Worm (Caenorhabditis elegans) whole organism, mixed stage, embryonic: Measurements from ENCODE around the gene clec-204.

Experiments used
- M03D4.4 ChIP-seq: sonication (generic microtip); optimal IDR thresholded peaks from 2 replicates; lab custom pipeline; 2017; ENCODE audit warnings: mild to moderate bottlenecking, missing genetic modification characterization, missing compliant biosample characterization
- bed-3 ChIP-seq: fragments of 200-800 bp; sonication (Bioruptor generic); optimal IDR thresholded peaks from 3 replicates; lab custom pipeline; 2018; ENCODE audit warnings: mild to moderate bottlenecking, missing genetic modification characterization, moderate library complexity, missing compliant biosample characterization
- ceh-39 ChIP-seq: fragments of 150-350 bp; optimal IDR thresholded peaks from 2 replicates; lab custom pipeline; 2014; ENCODE audit warnings: missing biosample characterization, missing genetic modification characterization
- ceh-43 ChIP-seq: fragments of 200-800 bp; sonication (Bioruptor generic); optimal IDR thresholded peaks from 2 replicates; lab custom pipeline; 2018; ENCODE audit warnings: mild to moderate bottlenecking, missing genetic modification characterization, moderate library complexity, missing compliant biosample characterization
- ceh-83 ChIP-seq: fragments of 200-800 bp; sonication (Bioruptor generic); optimal IDR thresholded peaks from 2 replicates; lab custom pipeline; 2018; ENCODE audit warnings: mild to moderate bottlenecking, missing genetic modification characterization, missing compliant biosample characterization
- cnd-1 ChIP-seq: fragments of 200-800 bp; sonication (Bioruptor generic); optimal IDR thresholded peaks from 2 replicates; lab custom pipeline; 2018; ENCODE audit warnings: mild to moderate bottlenecking, missing genetic modification characterization, missing compliant biosample characterization
- drap-1 ChIP-seq: fragments of 200-800 bp; sonication (Bioruptor generic); optimal IDR thresholded peaks from 3 replicates; lab custom pipeline; 2018; ENCODE audit warnings: mild to moderate bottlenecking, missing genetic modification characterization, missing compliant biosample characterization
- elt-1 ChIP-seq: sonication (generic microtip); optimal IDR thresholded peaks from 2 replicates; lab custom pipeline; 2017; ENCODE audit warnings: missing genetic modification characterization, mild to moderate bottlenecking, missing compliant biosample characterization, antibody characterized with exemption, moderate library complexity, borderline replicate concordance; ENCODE audit not compliant: insufficient read depth
- elt-3 ChIP-seq: fragments of 150-350 bp; optimal IDR thresholded peaks from 2 replicates; lab custom pipeline; 2014; ENCODE audit warnings: missing biosample characterization, missing genetic modification characterization
- flh-1 ChIP-seq: fragments of 200-800 bp; sonication (Bioruptor generic); optimal IDR thresholded peaks from 2 replicates; lab custom pipeline; 2018; ENCODE audit warnings: mild to moderate bottlenecking, missing genetic modification characterization, moderate library complexity, missing compliant biosample characterization
- ham-2 ChIP-seq: fragments of 200-800 bp; sonication (Bioruptor generic); optimal IDR thresholded peaks from 2 replicates; lab custom pipeline; 2018; ENCODE audit warnings: mild to moderate bottlenecking, missing genetic modification characterization, missing compliant biosample characterization
- lin-32 ChIP-seq: fragments of 200-800 bp; sonication (Bioruptor generic); optimal IDR thresholded peaks from 2 replicates; lab custom pipeline; 2018; ENCODE audit warnings: mild to moderate bottlenecking, missing genetic modification characterization, missing compliant biosample characterization
- lsy-2 ChIP-seq: fragments of 150-350 bp; optimal IDR thresholded peaks from 2 replicates; lab custom pipeline; 2014; ENCODE audit warnings: missing biosample characterization, missing genetic modification characterization
- mab-5 ChIP-seq: fragments of 150-350 bp; optimal IDR thresholded peaks from 2 replicates; lab custom pipeline; 2014; ENCODE audit warnings: missing biosample characterization, missing genetic modification characterization
- mep-1 ChIP-seq: fragments of 150-350 bp; optimal IDR thresholded peaks from 2 replicates; lab custom pipeline; 2017; ENCODE audit warnings: missing biosample characterization, missing genetic modification reagents, missing genetic modification characterization, inconsistent platforms
- mls-2 ChIP-seq: sonication (generic microtip); optimal IDR thresholded peaks from 2 replicates; lab custom pipeline; 2016; ENCODE audit warnings: mild to moderate bottlenecking, missing genetic modification characterization, moderate library complexity, missing compliant biosample characterization
- nhr-12 ChIP-seq: fragments of 150-350 bp; optimal IDR thresholded peaks from 2 replicates; lab custom pipeline; 2014; ENCODE audit warnings: missing biosample characterization, missing genetic modification characterization
- nhr-2 ChIP-seq: fragments of 150-350 bp; optimal IDR thresholded peaks from 2 replicates; lab custom pipeline; 2014; ENCODE audit warnings: missing biosample characterization, missing genetic modification characterization
- nhr-237 ChIP-seq: fragments of 150-350 bp; optimal IDR thresholded peaks from 2 replicates; lab custom pipeline; 2014; ENCODE audit warnings: missing biosample characterization, missing genetic modification characterization
- nhr-28 ChIP-seq: fragments of 150-350 bp; optimal IDR thresholded peaks from 2 replicates; lab custom pipeline; 2014; ENCODE audit warnings: missing biosample characterization, missing genetic modification characterization
- nhr-76 ChIP-seq: sonication (generic microtip); optimal IDR thresholded peaks from 2 replicates; lab custom pipeline; 2017; ENCODE audit warnings: missing biosample characterization, missing genetic modification characterization
- pha-4 ChIP-seq: fragments of 150-350 bp; optimal IDR thresholded peaks from 2 replicates; lab custom pipeline; 2018; ENCODE audit warnings: missing biosample characterization, missing genetic modification reagents, missing genetic modification characterization
- snpc-4 ChIP-seq: fragments of 150-350 bp; optimal IDR thresholded peaks from 2 replicates; lab custom pipeline; 2014; ENCODE audit warnings: missing biosample characterization, missing genetic modification characterization
- sptf-1 ChIP-seq: sonication (generic microtip); optimal IDR thresholded peaks from 2 replicates; lab custom pipeline; 2017; ENCODE audit warnings: mild to moderate bottlenecking, missing genetic modification characterization, moderate library complexity, missing compliant biosample characterization
- tbx-8 ChIP-seq: fragments of 200-800 bp; sonication (Bioruptor generic); optimal IDR thresholded peaks from 2 replicates; lab custom pipeline; 2018; ENCODE audit warnings: mild to moderate bottlenecking, missing genetic modification characterization, moderate library complexity, missing compliant biosample characterization
- unc-120 ChIP-seq: sonication (generic microtip); optimal IDR thresholded peaks from 2 replicates; lab custom pipeline; 2017; ENCODE audit warnings: missing genetic modification characterization, missing compliant biosample characterization; ENCODE audit not compliant: poor library complexity, severe bottlenecking
- unc-62 ChIP-seq: fragments of 150-350 bp; optimal IDR thresholded peaks from 2 replicates; lab custom pipeline; 2014; ENCODE audit warnings: missing biosample characterization, missing genetic modification reagents, missing genetic modification characterization
- zip-8 ChIP-seq: fragments of 150-350 bp; optimal IDR thresholded peaks from 2 replicates; lab custom pipeline; 2014; ENCODE audit warnings: missing biosample characterization, missing genetic modification characterization
- ztf-11 ChIP-seq: fragments of 150-350 bp; optimal IDR thresholded peaks from 2 replicates; lab custom pipeline; 2014; ENCODE audit warnings: missing biosample characterization, missing genetic modification characterization

Gene clec-204

ce11 chrV:1719927-1720326 lies 37.0 kb upstream of the clec-204 start, which contains the start of gene srw-102:
Gene srw-102, plus strand, starts transcription at chrV:1720227.
- TF ChIP-seq elt-3 (tag; lab: Kevin White, UChicago), result no peak
- no peak for TF ChIP-seq ceh-43 (GFP tag; lab: Kevin White, UChicago)
- no peak for TF ChIP-seq nhr-2 (tag; lab: Kevin White, UChicago)
- no peak for TF ChIP-seq mep-1 (tag; lab: Kevin White, UChicago)
- no peak for TF ChIP-seq snpc-4 (tag; lab: Kevin White, UChicago)
- TF ChIP-seq bed-3 (GFP tag; lab: Kevin White, UChicago), result no peak
- no peak for TF ChIP-seq ham-2
- TF ChIP-seq nhr-237 (tag; lab: Kevin White, UChicago), result no peak
- no peak for TF ChIP-seq nhr-76
- TF ChIP-seq pha-4 (tag; lab: Kevin White, UChicago), result no peak
- no peak for TF ChIP-seq unc-62 (GFP tag; lab: Kevin White, UChicago)
- TF ChIP-seq, all 35 proteins: peak for 0

- TF ChIP-seq elt-3 (tag; lab: Kevin White, UChicago) (no peak), snpc-4 (tag; lab: Kevin White, UChicago) (no peak), ceh-83 (GFP tag; lab: Kevin White, UChicago) (no peak), ztf-11 (tag; lab: Kevin White, UChicago) (no peak), ceh-39 (no peak), drap-1 (GFP tag; lab: Kevin White, UChicago) (no peak), unc-120 (tag; lab: Kevin White, UChicago) (no peak), flh-1 (GFP tag; lab: Kevin White, UChicago) (no peak), mab-5 (tag; lab: Kevin White, UChicago) (no peak), nhr-237 (tag; lab: Kevin White, UChicago) (no peak), mls-2 (tag; lab: Kevin White, UChicago) (no peak), nhr-76 (no peak), zip-8 (tag; lab: Kevin White, UChicago) (no peak), tbx-8 (GFP tag; lab: Kevin White, UChicago) (no peak), elt-1 (tag; lab: Kevin White, UChicago) (no peak), lin-32 (GFP tag; lab: Kevin White, UChicago) (no peak), M03D4.4 (no peak), nhr-12 (no peak), ceh-43 (GFP tag; lab: Kevin White, UChicago) (no peak)
Measured at ce11 chrV:1721966-1722365, 35.0 kb upstream of the clec-204 start, which contains the start of gene srw-101. Gene srw-101, plus strand, starts transcription at chrV:1722266.

- TF ChIP-seq ceh-43 (GFP tag; lab: Kevin White, UChicago), result no peak
- no peak for TF ChIP-seq elt-1 (tag; lab: Kevin White, UChicago)
- no peak for TF ChIP-seq mab-5 (tag; lab: Kevin White, UChicago)
- TF ChIP-seq pha-4 (tag; lab: Kevin White, UChicago), result no peak
- TF ChIP-seq nhr-28 (tag; lab: Kevin White, UChicago), result no peak
- no peak for TF ChIP-seq ham-2
- no peak for TF ChIP-seq lin-32 (GFP tag; lab: Kevin White, UChicago)
- no peak for TF ChIP-seq snpc-4 (tag; lab: Kevin White, UChicago)
Measured at ce11 chrV:1725353-1725752, 31.6 kb upstream of the clec-204 start, which contains the start of gene sri-27. Gene sri-27, plus strand, starts transcription at chrV:1725653.

ce11 chrV:1731918-1732317 lies 25.0 kb upstream of the clec-204 start, which contains the start of gene gst-21:
Gene gst-21, minus strand, starts transcription at chrV:1732018.
- TF ChIP-seq lin-32 (GFP tag; lab: Kevin White, UChicago) (no peak), snpc-4 (tag; lab: Kevin White, UChicago) (no peak), nhr-2 (tag; lab: Kevin White, UChicago) (no peak), ham-2 (no peak), mab-5 (tag; lab: Kevin White, UChicago) (no peak), pha-4 (tag; lab: Kevin White, UChicago) (no peak), bed-3 (GFP tag; lab: Kevin White, UChicago) (no peak), tbx-8 (GFP tag; lab: Kevin White, UChicago) (no peak), nhr-12 (no peak), elt-1 (tag; lab: Kevin White, UChicago) (no peak), unc-62 (GFP tag; lab: Kevin White, UChicago) (no peak), cnd-1 (no peak), flh-1 (GFP tag; lab: Kevin White, UChicago) (no peak)

- no peak for TF ChIP-seq lsy-2 (tag; lab: Kevin White, UChicago)
- no peak for TF ChIP-seq nhr-12
- no peak for TF ChIP-seq nhr-2 (tag; lab: Kevin White, UChicago)
- no peak for TF ChIP-seq sptf-1 (tag; lab: Kevin White, UChicago)
- TF ChIP-seq mls-2 (tag; lab: Kevin White, UChicago), result no peak
Measured at ce11 chrV:1734569-1734968, 22.4 kb upstream of the clec-204 start, which contains the start of gene str-160. Gene str-160, plus strand, starts transcription at chrV:1734869.
